Worm (Caenorhabditis elegans) whole organism, L1 larva: ENCODE results near the gene C52B9.19.

Experiments used
- C04F5.9 ChIP-seq: sonication (generic microtip); optimal IDR thresholded peaks from 2 replicates; lab custom pipeline; 2016; ENCODE audit warnings: missing genetic modification characterization, missing compliant biosample characterization
- C16A3.4 ChIP-seq: fragments of 150-350 bp; optimal IDR thresholded peaks from 2 replicates; lab custom pipeline; 2014; ENCODE audit warnings: missing biosample characterization, missing genetic modification characterization
- C34B4.2 ChIP-seq: sonication (generic microtip); optimal IDR thresholded peaks from 2 replicates; lab custom pipeline; 2017; ENCODE audit warnings: mild to moderate bottlenecking, missing genetic modification characterization, missing compliant biosample characterization
- aha-1 ChIP-seq: fragments of 150-350 bp; optimal IDR thresholded peaks from 2 replicates; lab custom pipeline; 2014; ENCODE audit warnings: missing biosample characterization, missing genetic modification characterization
- alr-1 ChIP-seq: fragments of 200-800 bp; sonication (Bioruptor generic); optimal IDR thresholded peaks from 2 replicates; lab custom pipeline; 2018; ENCODE audit warnings: borderline replicate concordance, mild to moderate bottlenecking, missing genetic modification characterization, missing compliant biosample characterization
- blmp-1 ChIP-seq: fragments of 150-350 bp; optimal IDR thresholded peaks from 2 replicates; lab custom pipeline; 2014; ENCODE audit warnings: missing biosample characterization, missing genetic modification characterization
- ceh-63 ChIP-seq: fragments of 200-800 bp; sonication (Bioruptor generic); optimal IDR thresholded peaks from 2 replicates; lab custom pipeline; 2018; ENCODE audit warnings: mild to moderate bottlenecking, missing genetic modification characterization, missing compliant biosample characterization
- ceh-8 ChIP-seq: fragments of 200-800 bp; sonication (Bioruptor generic); optimal IDR thresholded peaks from 2 replicates; lab custom pipeline; 2018; ENCODE audit warnings: mild to moderate bottlenecking, missing genetic modification characterization, moderate library complexity, missing compliant biosample characterization
- ceh-82 ChIP-seq, 3 experiments: fragments of 150-350 bp in 1 of 3; sonication (generic microtip) in 2 of 3; optimal IDR thresholded peaks; 2 replicates each; lab custom pipeline; 2014 to 2017; ENCODE audit warnings: missing biosample characterization in 3 of 3, missing genetic modification characterization in 3 of 3
- ceh-90 ChIP-seq: sonication (generic microtip); optimal IDR thresholded peaks from 2 replicates; lab custom pipeline; 2016; ENCODE audit warnings: missing genetic modification characterization, missing compliant biosample characterization
- ces-1 ChIP-seq: fragments of 150-350 bp; optimal IDR thresholded peaks from 2 replicates; lab custom pipeline; 2014; ENCODE audit warnings: missing biosample characterization, missing genetic modification reagents, missing genetic modification characterization
- efl-1 ChIP-seq, 4 experiments: fragments of 150-350 bp; optimal IDR thresholded peaks in 3 of 4; peaks in 1 of 4; 1 replicate in 1 of 4; 2 replicates in 3 of 4; lab custom pipeline; 2014; ENCODE audit warnings: missing biosample characterization in 2 of 4, missing genetic modification characterization in 2 of 4, missing genetic modification reagents in 2 of 4
- efl-3 ChIP-seq: fragments of 200-800 bp; sonication (Bioruptor generic); optimal IDR thresholded peaks from 2 replicates; lab custom pipeline; 2018; ENCODE audit warnings: mild to moderate bottlenecking, missing genetic modification characterization, missing compliant biosample characterization
- elt-2 ChIP-seq: sonication (generic microtip); optimal IDR thresholded peaks from 2 replicates; lab custom pipeline; 2016; ENCODE audit warnings: missing genetic modification characterization, mild to moderate bottlenecking, inconsistent platforms, missing compliant biosample characterization, missing genetic modification reagents
- elt-3 ChIP-seq, 6 experiments: fragments of 150-350 bp in 1 of 6; sonication (generic microtip); optimal IDR thresholded peaks; 2 replicates each; lab custom pipeline; 2017 to 2018; ENCODE audit warnings: missing biosample characterization in 6 of 6, missing genetic modification characterization in 6 of 6, inconsistent platforms in 1 of 6
- ets-5 ChIP-seq: fragments of 200-800 bp; sonication (Bioruptor generic); IDR thresholded peaks from 2 replicates; pipeline ENCODE4 v1.3.6; 2022; ENCODE audit warnings: missing genetic modification characterization, missing compliant biosample characterization
- fkh-10 ChIP-seq: sonication (generic microtip); optimal IDR thresholded peaks from 2 replicates; lab custom pipeline; 2017; ENCODE audit warnings: missing biosample characterization, missing genetic modification reagents, missing genetic modification characterization
- hlh-4 ChIP-seq: sonication (generic microtip); optimal IDR thresholded peaks from 2 replicates; lab custom pipeline; 2016; ENCODE audit warnings: mild to moderate bottlenecking, missing genetic modification characterization, missing compliant biosample characterization
- hpl-2 ChIP-seq: fragments of 150-350 bp; optimal IDR thresholded peaks from 2 replicates; lab custom pipeline; 2014; ENCODE audit warnings: missing biosample characterization, missing genetic modification reagents, missing genetic modification characterization
- irx-1 ChIP-seq: sonication (generic microtip); optimal IDR thresholded peaks from 2 replicates; lab custom pipeline; 2016; ENCODE audit warnings: missing genetic modification characterization, missing compliant biosample characterization
- isw-1 ChIP-seq: fragments of 200-800 bp; sonication (Bioruptor generic); IDR thresholded peaks from 2 replicates; pipeline ENCODE4 v1.3.6; 2022; ENCODE audit warnings: missing genetic modification characterization, missing compliant biosample characterization
- lin-14 ChIP-seq: fragments of 200-800 bp; sonication (Bioruptor generic); optimal IDR thresholded peaks from 2 replicates; lab custom pipeline; 2018; ENCODE audit warnings: mild to moderate bottlenecking, missing genetic modification characterization, moderate library complexity, missing compliant biosample characterization
- lin-15B ChIP-seq: fragments of 150-350 bp; sonication (generic microtip); optimal IDR thresholded peaks from 3 replicates; lab custom pipeline; 2014; ENCODE audit warnings: missing biosample characterization, missing genetic modification characterization
- lin-35 ChIP-seq, 2 experiments: fragments of 150-350 bp; optimal IDR thresholded peaks; 2 replicates each; lab custom pipeline; 2014; ENCODE audit warnings: missing biosample characterization in 2 of 2, missing genetic modification characterization in 2 of 2, missing genetic modification reagents in 2 of 2
- lin-39 ChIP-seq: fragments of 150-350 bp; optimal IDR thresholded peaks from 2 replicates; lab custom pipeline; 2014; ENCODE audit warnings: missing biosample characterization, missing genetic modification reagents, missing genetic modification characterization
- lir-3 ChIP-seq: sonication (generic microtip); optimal IDR thresholded peaks from 2 replicates; lab custom pipeline; 2016; ENCODE audit warnings: mild to moderate bottlenecking, missing genetic modification characterization, moderate library complexity, missing compliant biosample characterization; ENCODE audit not compliant: poor library complexity
- mab-9 ChIP-seq: fragments of 200-800 bp; sonication (Bioruptor generic); IDR thresholded peaks from 2 replicates; pipeline ENCODE4 v1.3.6; 2022; ENCODE audit warnings: missing genetic modification reagents, missing genetic modification characterization, missing compliant biosample characterization
- nhr-11 ChIP-seq: fragments of 150-350 bp; optimal IDR thresholded peaks from 2 replicates; lab custom pipeline; 2014; ENCODE audit warnings: missing biosample characterization, missing genetic modification characterization
- nhr-19 ChIP-seq: fragments of 200-800 bp; sonication (Bioruptor generic); conservative IDR thresholded peaks from 2 replicates; pipeline ENCODE4 v1.3.6; 2022; ENCODE audit warnings: missing genetic modification characterization, missing compliant biosample characterization
- nhr-20 ChIP-seq: sonication (generic microtip); optimal IDR thresholded peaks from 2 replicates; lab custom pipeline; 2016; ENCODE audit warnings: mild to moderate bottlenecking, missing genetic modification characterization, missing compliant biosample characterization
- nhr-28 ChIP-seq: fragments of 150-350 bp; optimal IDR thresholded peaks from 2 replicates; lab custom pipeline; 2014; ENCODE audit warnings: missing biosample characterization, missing genetic modification characterization
- nhr-71 ChIP-seq: sonication (generic microtip); optimal IDR thresholded peaks from 2 replicates; lab custom pipeline; 2016; ENCODE audit warnings: mild to moderate bottlenecking, missing genetic modification characterization, moderate library complexity, missing compliant biosample characterization
- pax-3 ChIP-seq: fragments of 200-800 bp; sonication (Bioruptor generic); optimal IDR thresholded peaks from 2 replicates; lab custom pipeline; 2018; ENCODE audit warnings: mild to moderate bottlenecking, missing genetic modification characterization, moderate library complexity, missing compliant biosample characterization
- rnt-1 ChIP-seq: sonication (generic microtip); optimal IDR thresholded peaks from 2 replicates; lab custom pipeline; 2016; ENCODE audit warnings: mild to moderate bottlenecking, missing genetic modification characterization, moderate library complexity, missing compliant biosample characterization
- sptf-1 ChIP-seq: fragments of 150-350 bp; optimal IDR thresholded peaks from 2 replicates; lab custom pipeline; 2014; ENCODE audit warnings: missing biosample characterization, missing genetic modification characterization
- unc-62 ChIP-seq: fragments of 150-350 bp; optimal IDR thresholded peaks from 2 replicates; lab custom pipeline; 2014; ENCODE audit warnings: missing biosample characterization, missing genetic modification reagents, missing genetic modification characterization
- ztf-11 ChIP-seq, 2 experiments: sonication (generic microtip); optimal IDR thresholded peaks; 2 replicates each; lab custom pipeline; 2016 to 2017; ENCODE audit warnings: missing genetic modification characterization in 2 of 2, missing biosample characterization in 1 of 2, missing compliant biosample characterization in 1 of 2

C52B9.19 gene

ce11 chrX:4273614-4274013, 8.7 kb upstream of the C52B9.19 start, which contains the start of gene C52B9.10:
Gene C52B9.10 (plus strand): TSS chrX:4273914.
- TF ChIP-seq elt-3 (tag; optimal IDR thresholded peaks at IDR 0.05; lab: Kevin White, UChicago) (no peak), lin-39 (tag; lab: Kevin White, UChicago) (no peak), lin-15B (tag; lab: Kevin White, UChicago) (no peak), ztf-11 (tag; optimal IDR thresholded peaks at IDR 0.05; lab: Kevin White, UChicago) (no peak), ets-5 (GFP tag; lab: Robert Waterston, UW) (no peak), hpl-2 (GFP tag; lab: Kevin White, UChicago) (no peak), irx-1 (tag; lab: Kevin White, UChicago) (no peak), unc-62 (GFP tag; lab: Kevin White, UChicago) (no peak), blmp-1 (no peak), nhr-71 (no peak)

- TF ChIP-seq mab-9 (GFP tag; lab: Robert Waterston, UW) (no peak), C34B4.2 (tag; lab: Kevin White, UChicago) (no peak)
- TF ChIP-seq, all 84 proteins: peak for 0
Observed at ce11 chrX:4274116-4274515, 8.2 kb upstream of the C52B9.19 start, which contains the start of gene mec-18. Gene mec-18 (minus strand): TSS chrX:4274216.

ce11 chrX:4279294-4279782, 3.0 kb upstream of the C52B9.19 start, which contains the start of the genes twk-28 and ets-9:
Gene twk-28 (minus strand): TSS chrX:4279344.
Gene ets-9 (plus strand): TSS chrX:4279703.
- TF ChIP-seq rnt-1 (peak; percentile 30), pax-3 (tag; lab: Kevin White, UChicago) (no peak)

- TF ChIP-seq nhr-20 (tag; lab: Kevin White, UChicago), result no peak
- TF ChIP-seq C04F5.9 (tag; lab: Kevin White, UChicago), result no peak
- TF ChIP-seq efl-3, result no peak
- TF ChIP-seq sptf-1 (tag; lab: Kevin White, UChicago), result no peak
- no peak for TF ChIP-seq ces-1
- TF ChIP-seq nhr-11 (tag; lab: Kevin White, UChicago), result no peak
- TF ChIP-seq efl-1 (optimal IDR thresholded peaks at IDR 0.05; lab: Kevin White, UChicago), result no peak
- peak in 1 of 2 experiments; percentile 65 for TF ChIP-seq efl-1 (GFP tag; optimal IDR thresholded peaks at IDR 0.05 in 1 of 2; lab: Kevin White, UChicago)
- TF ChIP-seq ceh-90 (tag; lab: Kevin White, UChicago), result no peak
Observed at ce11 chrX:4283989-4284388, 1.6 kb downstream of the C52B9.19 start, which contains the start of gene ets-10. Gene ets-10 (plus strand): TSS chrX:4284189.

ce11 chrX:4284470-4284869, 2.1 kb downstream of the C52B9.19 start:
- TF ChIP-seq nhr-71 (peak; percentile 39), efl-1 (optimal IDR thresholded peaks at IDR 0.05; lab: Kevin White, UChicago) (no peak), efl-1 (GFP tag; optimal IDR thresholded peaks at IDR 0.05 in 1 of 2; lab: Kevin White, UChicago) (peak in 1 of 2 experiments; percentile 38), elt-2 (peak; percentile 19), nhr-19 (GFP tag; lab: Robert Waterston, UW) (no peak)

- TF ChIP-seq hlh-4 (tag; lab: Kevin White, UChicago) (no peak), mab-9 (GFP tag; lab: Robert Waterston, UW) (no peak), lin-35 (GFP tag; optimal IDR thresholded peaks at IDR 0.05; lab: Kevin White, UChicago) (no peak), lir-3 (tag; lab: Kevin White, UChicago) (no peak), fkh-10 (GFP tag; lab: Kevin White, UChicago) (peak; percentile 76), aha-1 (tag; lab: Kevin White, UChicago) (no peak), isw-1 (GFP tag; lab: Robert Waterston, UW) (no peak), alr-1 (tag; lab: Kevin White, UChicago) (no peak), ceh-82 (tag; optimal IDR thresholded peaks at IDR 0.05; lab: Kevin White, UChicago) (peak in 1 of 3 experiments; percentile 23), nhr-71 (peak; percentile 8), ceh-63 (GFP tag; lab: Kevin White, UChicago) (no peak), ceh-8 (GFP tag; lab: Kevin White, UChicago) (no peak), lin-39 (tag; lab: Kevin White, UChicago) (no peak), lin-14 (GFP tag; lab: Kevin White, UChicago) (peak; percentile 67), nhr-28 (tag; lab: Kevin White, UChicago) (no peak), efl-1 (optimal IDR thresholded peaks at IDR 0.05; lab: Kevin White, UChicago) (no peak), efl-1 (GFP tag; optimal IDR thresholded peaks at IDR 0.05 in 1 of 2; lab: Kevin White, UChicago) (no peak), C16A3.4 (tag; lab: Kevin White, UChicago) (no peak)
- TF ChIP-seq, all 84 proteins: peak for 4
Observed at ce11 chrX:4285669-4286174, 3.4 kb downstream of the C52B9.19 start, which contains the start of gene cka-2. Gene cka-2 (plus strand): TSS chrX:4286124.
